Fruit fly (Drosophila melanogaster): ENCODE measurements around the gene CG10383.

Gene CG10383

DNA sequence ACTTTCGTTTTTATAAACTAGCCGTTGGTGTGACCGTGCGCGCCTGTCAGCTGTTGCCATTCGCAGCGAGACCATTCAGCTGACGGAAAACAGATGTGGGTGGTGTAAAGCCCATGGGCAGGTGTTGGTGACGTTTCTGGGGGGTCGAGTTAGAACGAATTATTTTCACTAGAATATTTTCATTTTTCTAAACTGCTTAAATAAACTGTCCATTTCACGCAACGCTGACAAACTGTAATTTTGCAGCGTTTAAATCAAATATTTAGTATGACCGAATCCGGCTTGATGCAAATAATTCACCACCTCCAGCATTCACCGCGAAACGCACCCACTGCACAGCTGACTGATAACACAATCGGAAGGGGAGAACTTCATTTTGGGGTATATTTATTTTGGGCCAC lies at the start of gene CG10383, which contains the start of gene CG10338:
CG10383 (minus strand) TSS at position 199 of the 401 bp plus-strand sequence.
CG10338 (plus strand) TSS at position 261 of the 401 bp plus-strand sequence.
- TF ChIP-seq Dfd (GFP tag; optimal IDR thresholded peaks at IDR 0.05) (no peak), Myc (optimal IDR thresholded peaks at IDR 0.05) (peak; percentile 81), tai (GFP tag; optimal IDR thresholded peaks at IDR 0.05) (no peak), GATAd (GFP tag; optimal IDR thresholded peaks at IDR 0.05) (peak; percentile 90), lola (GFP tag; optimal IDR thresholded peaks at IDR 0.05) (peak; percentile 58), Abd-B (GFP tag; optimal IDR thresholded peaks at IDR 0.05) (no peak), Sp1 (GFP tag; optimal IDR thresholded peaks at IDR 0.05) (peak; percentile 79), br (GFP tag; optimal IDR thresholded peaks at IDR 0.05) (peak; percentile 88), CG9705 (GFP tag; optimal IDR thresholded peaks at IDR 0.05) (peak; percentile 63), Hr83 (GFP tag; optimal IDR thresholded peaks at IDR 0.05; ENCODE audit: poor library complexity, severe bottlenecking) (peak; percentile 92), woc (GFP tag; optimal IDR thresholded peaks at IDR 0.05) (peak; percentile 72), dmrt93B (GFP tag; optimal IDR thresholded peaks at IDR 0.05) (peak; percentile 72), pan (optimal IDR thresholded peaks at IDR 0.05) (no peak), dsf (GFP tag; optimal IDR thresholded peaks at IDR 0.05; ENCODE audit: borderline replicate concordance) (no peak), Vsx2 (GFP tag; optimal IDR thresholded peaks at IDR 0.05; ENCODE audit: partially characterized antibody) (no peak), usp (GFP tag; optimal IDR thresholded peaks at IDR 0.05) (no peak), fru (GFP tag; optimal IDR thresholded peaks at IDR 0.05) (peak; percentile 90), CG32264 (GFP tag; optimal IDR thresholded peaks at IDR 0.05) (peak; percentile 76), jim (GFP tag; optimal IDR thresholded peaks at IDR 0.05) (peak; percentile 65), sage (GFP tag; optimal IDR thresholded peaks at IDR 0.05) (peak; percentile 69), psq (GFP tag; optimal IDR thresholded peaks at IDR 0.05) (peak; percentile 82), foxo (GFP tag; optimal IDR thresholded peaks at IDR 0.05) (peak in 1 of 2 experiments; percentile 95), CrebA (GFP tag; optimal IDR thresholded peaks at IDR 0.05; ENCODE audit: borderline replicate concordance) (no peak), Hnf4 (GFP tag; optimal IDR thresholded peaks at IDR 0.05) (peak; percentile 94), Mio (GFP tag; optimal IDR thresholded peaks at IDR 0.05) (peak; percentile 70), HLH106 (tag; optimal IDR thresholded peaks at IDR 0.05) (peak; percentile 84), brk (GFP tag; optimal IDR thresholded peaks at IDR 0.05) (no peak), rgr (GFP tag; optimal IDR thresholded peaks at IDR 0.05) (peak; percentile 93), Hr78 (GFP tag; optimal IDR thresholded peaks at IDR 0.05) (no peak), N (GFP tag; optimal IDR thresholded peaks at IDR 0.05) (no peak), dl (GFP tag; optimal IDR thresholded peaks at IDR 0.05; ENCODE audit: insufficient read depth in 1 of 2, partially characterized antibody in 2 of 2) (no peak), Rel (GFP tag; optimal IDR thresholded peaks at IDR 0.05) (no peak), Rel (tag; optimal IDR thresholded peaks at IDR 0.05) (peak; percentile 75), h (GFP tag; optimal IDR thresholded peaks at IDR 0.05) (peak; percentile 93), OdsH (GFP tag; optimal IDR thresholded peaks at IDR 0.05) (peak; percentile 87), ey (GFP tag; optimal IDR thresholded peaks at IDR 0.05) (peak; percentile 91), sv (GFP tag; optimal IDR thresholded peaks at IDR 0.05) (peak; percentile 71), Dif (GFP tag; optimal IDR thresholded peaks at IDR 0.05; ENCODE audit: partially characterized antibody) (no peak), Jra (GFP tag; optimal IDR thresholded peaks at IDR 0.05) (peak; percentile 92)

dm6 chr2L:18743896-18744295 lies 48.5 kb upstream of the CG10383 start:
- TF ChIP-seq psq (GFP tag; optimal IDR thresholded peaks at IDR 0.05) (no peak), Jra (GFP tag; optimal IDR thresholded peaks at IDR 0.05) (no peak), woc (GFP tag; optimal IDR thresholded peaks at IDR 0.05) (no peak), fru (GFP tag; optimal IDR thresholded peaks at IDR 0.05) (no peak), tai (GFP tag; optimal IDR thresholded peaks at IDR 0.05) (no peak), CG32264 (GFP tag; optimal IDR thresholded peaks at IDR 0.05) (no peak), Vsx2 (GFP tag; optimal IDR thresholded peaks at IDR 0.05; ENCODE audit: partially characterized antibody) (no peak), Myc (optimal IDR thresholded peaks at IDR 0.05) (no peak), HLH106 (tag; optimal IDR thresholded peaks at IDR 0.05) (no peak), CG9705 (GFP tag; optimal IDR thresholded peaks at IDR 0.05) (no peak), sv (GFP tag; optimal IDR thresholded peaks at IDR 0.05) (no peak), h (GFP tag; optimal IDR thresholded peaks at IDR 0.05) (no peak), jim (GFP tag; optimal IDR thresholded peaks at IDR 0.05) (no peak), Dfd (GFP tag; optimal IDR thresholded peaks at IDR 0.05) (no peak)
